Fruit fly (Drosophila melanogaster) whole organism, embryonic: Measurements from ENCODE around the gene Drgx.
A peak's percentile ranks its signal among the peaks of the same experiment; 100 is the strongest.

ENCODE experiments used
- Aef1 ChIP-seq: fragments of 200-800 bp; sonication (Bioruptor generic); IDR thresholded peaks from 3 replicates; pipeline ENCODE4 v1.3.6; 2022; ENCODE audit warnings: missing biosample characterization, missing genetic modification characterization
- Atf6 ChIP-seq: fragments of 200-800 bp; sonication (Bioruptor generic); IDR thresholded peaks from 2 replicates; pipeline ENCODE4 v1.3.6; 2022; ENCODE audit warnings: missing biosample characterization, missing genetic modification characterization
- C15 ChIP-seq: fragments of 200-800 bp; sonication (Bioruptor generic); IDR thresholded peaks from 3 replicates; pipeline ENCODE4 v1.3.6; 2022; ENCODE audit warnings: missing biosample characterization, missing genetic modification characterization
- CG11695 ChIP-seq: fragments of 200-800 bp; sonication (Bioruptor generic); IDR thresholded peaks from 3 replicates; pipeline ENCODE4 v1.3.6; 2022; ENCODE audit warnings: missing biosample characterization, missing genetic modification characterization
- CG11696 ChIP-seq: fragments of 200-800 bp; sonication (Bioruptor generic); IDR thresholded peaks from 2 replicates; pipeline ENCODE4 v1.3.6; 2022; ENCODE audit warnings: missing biosample characterization, missing genetic modification characterization
- CG12219 ChIP-seq: fragments of 200-800 bp; sonication (Bioruptor generic); optimal IDR thresholded peaks from 3 replicates; lab custom pipeline; 2018; ENCODE audit warnings: missing biosample characterization, mild to moderate bottlenecking, missing genetic modification characterization
- CG12236 ChIP-seq: fragments of 200-800 bp; sonication (Bioruptor generic); optimal IDR thresholded peaks from 2 replicates; lab custom pipeline; 2016; ENCODE audit warnings: missing biosample characterization, missing genetic modification characterization
- CG13296 ChIP-seq: fragments of 200-800 bp; sonication (Bioruptor generic); optimal IDR thresholded peaks from 3 replicates; lab custom pipeline; 2018; ENCODE audit warnings: missing biosample characterization, mild to moderate bottlenecking, missing genetic modification characterization
- CG15514 ChIP-seq: fragments of 200-800 bp; sonication (Bioruptor generic); optimal IDR thresholded peaks from 3 replicates; lab custom pipeline; 2017; ENCODE audit warnings: missing biosample characterization, missing genetic modification characterization, mild to moderate bottlenecking, moderate library complexity, missing genetic modification reagents
- CG15696 ChIP-seq: fragments of 200-800 bp; sonication (Bioruptor generic); optimal IDR thresholded peaks from 2 replicates; lab custom pipeline; 2019; ENCODE audit warnings: missing biosample characterization, mild to moderate bottlenecking, missing genetic modification characterization, moderate library complexity
- CG16863 ChIP-seq: fragments of 200-800 bp; sonication (Bioruptor generic); optimal IDR thresholded peaks from 3 replicates; lab custom pipeline; 2016; ENCODE audit warnings: missing biosample characterization, missing genetic modification characterization
- CG17612 ChIP-seq: fragments of 200-800 bp; sonication (Bioruptor generic); IDR thresholded peaks from 2 replicates; pipeline ENCODE4 v1.3.6; 2022; ENCODE audit warnings: missing biosample characterization, missing genetic modification characterization
- CG2678 ChIP-seq: fragments of 200-800 bp; sonication (Bioruptor generic); optimal IDR thresholded peaks from 3 replicates; lab custom pipeline; 2019; ENCODE audit warnings: missing biosample characterization, mild to moderate bottlenecking, missing genetic modification characterization, moderate library complexity
- CG30431 ChIP-seq: fragments of 200-800 bp; sonication (Bioruptor generic); optimal IDR thresholded peaks from 2 replicates; lab custom pipeline; 2017; ENCODE audit warnings: missing biosample characterization, missing genetic modification characterization
- CG3065 ChIP-seq: fragments of 200-800 bp; sonication (Bioruptor generic); optimal IDR thresholded peaks from 2 replicates; lab custom pipeline; 2016; ENCODE audit warnings: missing biosample characterization, missing genetic modification characterization
- CG31441 ChIP-seq: fragments of 200-800 bp; sonication (Bioruptor generic); IDR thresholded peaks from 2 replicates; pipeline ENCODE4 v1.3.6; 2022; ENCODE audit warnings: missing biosample characterization, missing genetic modification characterization
- CG32532 ChIP-seq: fragments of 200-800 bp; sonication (Bioruptor generic); IDR thresholded peaks from 2 replicates; pipeline ENCODE4 v1.3.6; 2022; ENCODE audit warnings: missing biosample characterization, missing genetic modification characterization
- CG5953 ChIP-seq: fragments of 200-800 bp; sonication (Bioruptor generic); IDR thresholded peaks from 2 replicates; pipeline ENCODE4 v1.3.6; 2022; ENCODE audit warnings: missing biosample characterization, missing genetic modification characterization
- CG6254 ChIP-seq: fragments of 200-800 bp; sonication (Bioruptor generic); optimal IDR thresholded peaks from 3 replicates; lab custom pipeline; 2017; ENCODE audit warnings: mild to moderate bottlenecking, missing biosample characterization, missing genetic modification reagents, missing genetic modification characterization
- CG6683 ChIP-seq: fragments of 200-800 bp; sonication (Bioruptor generic); optimal IDR thresholded peaks from 2 replicates; lab custom pipeline; 2017; ENCODE audit warnings: missing biosample characterization, mild to moderate bottlenecking, missing genetic modification characterization, missing genetic modification reagents
- CG6765 ChIP-seq: fragments of 200-800 bp; sonication (Bioruptor generic); optimal IDR thresholded peaks from 3 replicates; lab custom pipeline; 2017; ENCODE audit warnings: missing biosample characterization, mild to moderate bottlenecking, missing genetic modification characterization
- CG7556 ChIP-seq: fragments of 200-800 bp; sonication (Bioruptor generic); optimal IDR thresholded peaks from 2 replicates; lab custom pipeline; 2017; ENCODE audit warnings: missing biosample characterization, mild to moderate bottlenecking, missing genetic modification characterization
- CoRest ChIP-seq: fragments of 200-800 bp; sonication (Bioruptor generic); optimal IDR thresholded peaks from 3 replicates; lab custom pipeline; 2018; ENCODE audit warnings: missing biosample characterization, mild to moderate bottlenecking, missing genetic modification characterization, moderate library complexity
- Dip3 ChIP-seq: fragments of 200-800 bp; sonication (Bioruptor generic); optimal IDR thresholded peaks from 3 replicates; lab custom pipeline; 2016; ENCODE audit warnings: missing biosample characterization, missing genetic modification characterization
- Doc3 ChIP-seq: fragments of 200-800 bp; sonication (Bioruptor generic); IDR thresholded peaks from 3 replicates; pipeline ENCODE4 v1.3.6; 2022; ENCODE audit warnings: missing biosample characterization, missing genetic modification characterization; ENCODE audit not compliant: partially characterized antibody
- E2f1 ChIP-seq: fragments of 200-800 bp; sonication (Bioruptor generic); IDR thresholded peaks from 2 replicates; pipeline ENCODE4 v1.3.6; 2022; ENCODE audit warnings: missing biosample characterization, missing genetic modification characterization
- Fer1 ChIP-seq: fragments of 200-800 bp; sonication (Bioruptor generic); optimal IDR thresholded peaks from 2 replicates; lab custom pipeline; 2017; ENCODE audit warnings: missing biosample characterization, mild to moderate bottlenecking, missing genetic modification characterization
- Hr78 ChIP-seq, 2 experiments: fragments of 200-800 bp in 1 of 2; fragments of >200 bp in 1 of 2; sonication (Bioruptor generic) in 1 of 2; optimal IDR thresholded peaks; 2 replicates each; lab custom pipeline; 2017 to 2019; ENCODE audit warnings: missing biosample characterization in 2 of 2, missing genetic modification characterization in 2 of 2, mild to moderate bottlenecking in 1 of 2, moderate library complexity in 1 of 2
- Hsf ChIP-seq: fragments of 200-800 bp; sonication (Bioruptor generic); optimal IDR thresholded peaks from 3 replicates; lab custom pipeline; 2016; ENCODE audit warnings: missing biosample characterization, missing genetic modification characterization
- Kr ChIP-seq: fragments of 200-800 bp; sonication (Bioruptor generic); optimal IDR thresholded peaks from 2 replicates; lab custom pipeline; 2017; ENCODE audit warnings: missing biosample characterization, mild to moderate bottlenecking, missing genetic modification characterization
- Neu2 ChIP-seq: fragments of 200-800 bp; sonication (Bioruptor generic); optimal IDR thresholded peaks from 3 replicates; lab custom pipeline; 2016; ENCODE audit warnings: missing biosample characterization, missing genetic modification characterization, borderline replicate concordance
- Ptx1 ChIP-seq: fragments of 200-800 bp; sonication (Bioruptor generic); IDR thresholded peaks from 2 replicates; pipeline ENCODE4 v1.3.6; 2022; ENCODE audit warnings: missing biosample characterization, missing genetic modification characterization
- Stat92E ChIP-seq, 3 experiments: fragments of >200 bp in 2 of 3; fragments of 200-800 bp in 1 of 3; sonication (Bioruptor generic) in 1 of 3; optimal IDR thresholded peaks; 2 replicates each; lab custom pipeline; 2017 to 2019; ENCODE audit warnings: missing biosample characterization in 3 of 3, missing genetic modification characterization in 3 of 3, mild to moderate bottlenecking in 1 of 3, moderate library complexity in 1 of 3
- Xbp1 ChIP-seq: fragments of 200-800 bp; sonication (Bioruptor generic); optimal IDR thresholded peaks from 3 replicates; lab custom pipeline; 2016; ENCODE audit warnings: missing biosample characterization, mild to moderate bottlenecking, missing genetic modification characterization
- bigmax ChIP-seq: fragments of 200-800 bp; sonication (Bioruptor generic); optimal IDR thresholded peaks from 2 replicates; lab custom pipeline; 2018; ENCODE audit warnings: missing biosample characterization, mild to moderate bottlenecking, missing genetic modification characterization
- cwo ChIP-seq: fragments of 200-800 bp; sonication (Bioruptor generic); optimal IDR thresholded peaks from 3 replicates; lab custom pipeline; 2017; ENCODE audit warnings: missing biosample characterization, missing genetic modification characterization, mild to moderate bottlenecking, moderate library complexity, missing genetic modification reagents
- da ChIP-seq: fragments of 200-800 bp; sonication (Bioruptor generic); optimal IDR thresholded peaks from 2 replicates; lab custom pipeline; 2016; ENCODE audit warnings: missing biosample characterization, missing genetic modification characterization
- dimm ChIP-seq: fragments of 200-800 bp; sonication (Bioruptor generic); IDR thresholded peaks from 2 replicates; pipeline ENCODE4 v1.3.6; 2022; ENCODE audit warnings: missing biosample characterization, missing genetic modification characterization
- emc ChIP-seq: fragments of 200-800 bp; sonication (Bioruptor generic); optimal IDR thresholded peaks from 2 replicates; lab custom pipeline; 2016; ENCODE audit warnings: missing biosample characterization, missing genetic modification characterization
- eyg ChIP-seq: fragments of 200-800 bp; sonication (Bioruptor generic); optimal IDR thresholded peaks from 3 replicates; lab custom pipeline; 2016; ENCODE audit warnings: missing biosample characterization, missing genetic modification characterization
- inv ChIP-seq: fragments of 200-800 bp; sonication (Bioruptor generic); IDR thresholded peaks from 2 replicates; pipeline ENCODE4 v1.3.6; 2022; ENCODE audit warnings: missing biosample characterization, missing genetic modification characterization; ENCODE audit not compliant: partially characterized antibody
- lola ChIP-seq, 3 experiments: fragments of >200 bp in 2 of 3; fragments of 200-800 bp in 1 of 3; sonication (Bioruptor generic) in 1 of 3; optimal IDR thresholded peaks; 2 replicates each; lab custom pipeline; 2017 to 2019; ENCODE audit warnings: missing biosample characterization in 3 of 3, missing genetic modification characterization in 3 of 3, mild to moderate bottlenecking in 1 of 3, moderate library complexity in 1 of 3
- luna ChIP-seq: fragments of 200-800 bp; sonication (Bioruptor generic); optimal IDR thresholded peaks from 2 replicates; lab custom pipeline; 2016; ENCODE audit warnings: missing biosample characterization, missing genetic modification characterization
- p53 ChIP-seq: fragments of 200-800 bp; sonication (Bioruptor generic); optimal IDR thresholded peaks from 2 replicates; lab custom pipeline; 2016; ENCODE audit warnings: missing biosample characterization, missing genetic modification characterization
- pho ChIP-seq: fragments of 200-800 bp; sonication (Bioruptor generic); optimal IDR thresholded peaks from 2 replicates; lab custom pipeline; 2016; ENCODE audit warnings: missing biosample characterization, missing genetic modification characterization
- phol ChIP-seq: fragments of 200-800 bp; sonication (Bioruptor generic); optimal IDR thresholded peaks from 3 replicates; lab custom pipeline; 2018; ENCODE audit warnings: missing biosample characterization, mild to moderate bottlenecking, missing genetic modification characterization, moderate library complexity
- pnt ChIP-seq: fragments of 200-800 bp; sonication (Bioruptor generic); optimal IDR thresholded peaks from 3 replicates; lab custom pipeline; 2016; ENCODE audit warnings: missing biosample characterization, missing genetic modification characterization
- sens-2 ChIP-seq: fragments of 200-800 bp; sonication (Bioruptor generic); IDR thresholded peaks from 2 replicates; pipeline ENCODE4 v1.3.6; 2022; ENCODE audit warnings: missing biosample characterization, missing genetic modification characterization
- sim ChIP-seq: fragments of 200-800 bp; sonication (Bioruptor generic); IDR thresholded peaks from 2 replicates; pipeline ENCODE4 v1.3.6; 2022; ENCODE audit warnings: missing biosample characterization, missing genetic modification characterization
- slp2 ChIP-seq: fragments of 200-800 bp; sonication (Bioruptor generic); optimal IDR thresholded peaks from 2 replicates; lab custom pipeline; 2016; ENCODE audit warnings: missing biosample characterization, missing genetic modification characterization
- unc-4 ChIP-seq: fragments of 200-800 bp; sonication (Bioruptor generic); IDR thresholded peaks from 2 replicates; pipeline ENCODE4 v1.3.6; 2022; ENCODE audit warnings: missing biosample characterization, missing genetic modification characterization; ENCODE audit not compliant: partially characterized antibody

The Drgx gene

DNA sequence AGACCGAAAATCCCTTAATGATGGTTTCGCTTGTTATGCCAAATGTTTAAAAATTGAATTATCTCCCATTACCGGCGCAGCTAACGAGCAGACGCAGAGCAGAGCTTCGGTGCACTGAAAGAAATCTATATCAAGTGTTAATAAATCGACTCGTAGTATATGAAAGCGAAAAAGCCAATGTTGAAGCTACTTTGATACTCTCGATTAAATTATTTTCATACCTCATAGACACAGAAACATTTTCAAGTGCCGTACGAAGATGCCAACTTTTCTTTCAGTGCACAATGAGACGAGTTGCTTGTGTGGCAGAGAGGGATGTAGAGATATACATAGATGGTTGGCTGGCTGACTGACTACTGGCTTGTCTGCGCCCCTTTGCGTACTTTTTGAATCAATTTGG, 13.2 kb downstream of the Drgx start (continued):
- TF ChIP-seq CG11696, result no peak
- no peak for TF ChIP-seq Kr
- peak; percentile 38 for TF ChIP-seq Xbp1 (GFP tag; lab: Kevin White, UChicago)
- TF ChIP-seq CG12236 (GFP tag; lab: Kevin White, UChicago), result no peak
- no peak for TF ChIP-seq sens-2 (GFP tag; lab: Robert Waterston, UW)
- TF ChIP-seq CG3065, result no peak
- TF ChIP-seq CG30431, result peak; percentile 24
- no peak for TF ChIP-seq da (GFP tag; lab: Kevin White, UChicago)
- TF ChIP-seq inv, result no peak
- TF ChIP-seq Atf6 (GFP tag; lab: Robert Waterston, UW), result no peak
- TF ChIP-seq Doc3 (GFP tag; lab: Robert Waterston, UW), result no peak
- TF ChIP-seq luna (GFP tag; lab: Kevin White, UChicago), result no peak
- TF ChIP-seq dimm (GFP tag; lab: Robert Waterston, UW), result no peak
- TF ChIP-seq Aef1 (GFP tag; lab: Robert Waterston, UW), result 0 out of 3 replicates have a peak, but pooled peaks have one; percentile 12
- no peak for TF ChIP-seq C15
- TF ChIP-seq Ptx1 (GFP tag; lab: Robert Waterston, UW), result 0 out of 2 replicates have a peak, but pooled peaks have one; percentile 14
- TF ChIP-seq CG6765 (GFP tag; lab: Kevin White, UChicago), result no peak
- peak; percentile 32 for TF ChIP-seq CG6254 (GFP tag; lab: Kevin White, UChicago)
- TF ChIP-seq CG13296 (GFP tag; lab: Kevin White, UChicago), result no peak
- no peak for TF ChIP-seq bigmax (GFP tag; lab: Kevin White, UChicago)
- peak; percentile 26 for TF ChIP-seq CG12219
- TF ChIP-seq CG17612 (GFP tag; lab: Robert Waterston, UW), result no peak
- TF ChIP-seq emc (GFP tag; lab: Kevin White, UChicago), result no peak
- TF ChIP-seq Hsf (GFP tag; lab: Kevin White, UChicago), result peak; percentile 6
- TF ChIP-seq CoRest (tag; lab: Kevin White, UChicago), result peak; percentile 6
- TF ChIP-seq p53 (GFP tag; lab: Kevin White, UChicago), result no peak
- TF ChIP-seq CG2678, result no peak
- TF ChIP-seq CG11695 (GFP tag; lab: Robert Waterston, UW), result no peak
- TF ChIP-seq cwo (GFP tag; lab: Kevin White, UChicago), result no peak
- TF ChIP-seq CG7556 (GFP tag; lab: Kevin White, UChicago), result no peak
- TF ChIP-seq phol (tag; lab: Kevin White, UChicago), result peak; percentile 58
- no peak for TF ChIP-seq Stat92E (GFP tag; optimal IDR thresholded peaks at IDR 0.05; lab: Kevin White, UChicago)
- TF ChIP-seq sim (GFP tag; lab: Robert Waterston, UW), result 0 out of 2 replicates have a peak, but pooled peaks have one; percentile 6
- no peak for TF ChIP-seq Dip3
- no peak for TF ChIP-seq eyg
- no peak for TF ChIP-seq CG5953
- TF ChIP-seq CG31441 (GFP tag; lab: Robert Waterston, UW), result peak; percentile 48; the same call in 1 of the 2 replicates
- peak in 1 of 3 experiments; percentile 72 for TF ChIP-seq lola (GFP tag; optimal IDR thresholded peaks at IDR 0.05; lab: Kevin White, UChicago)
- TF ChIP-seq CG15514 (GFP tag; lab: Kevin White, UChicago), result no peak
- peak; percentile 28 for TF ChIP-seq pnt (GFP tag; lab: Kevin White, UChicago)
- no peak for TF ChIP-seq CG32532 (GFP tag; lab: Robert Waterston, UW)
- no peak for TF ChIP-seq Neu2 (GFP tag; lab: Kevin White, UChicago)
- TF ChIP-seq Fer1, result no peak
- TF ChIP-seq CG15696 (tag; lab: Kevin White, UChicago), result peak; percentile 41
- no peak for TF ChIP-seq slp2 (GFP tag; lab: Kevin White, UChicago)
- TF ChIP-seq unc-4, result no peak
- TF ChIP-seq pho (GFP tag; lab: Kevin White, UChicago), result no peak
- peak; percentile 46; the same call in 1 of the 2 replicates for TF ChIP-seq E2f1
- TF ChIP-seq CG6683 (GFP tag; lab: Kevin White, UChicago), result no peak
- peak; percentile 12 for TF ChIP-seq CG16863 (GFP tag; lab: Kevin White, UChicago)
- TF ChIP-seq Hr78 (GFP tag; optimal IDR thresholded peaks at IDR 0.05; lab: Kevin White, UChicago), result no peak
